Fruit fly (Drosophila melanogaster): ENCODE data around the gene Coq8.

Gene Coq8

dm6 chrX:12889075-12889474 is 11.8 kb downstream of the Coq8 start (continued):
- TF ChIP-seq nerfin-2 (GFP tag; IDR thresholded peaks at IDR 0.05; ENCODE audit: partially characterized antibody) = no peak
- no peak for TF ChIP-seq C15 (GFP tag; IDR thresholded peaks at IDR 0.05)
- no peak for TF ChIP-seq CG4424 (GFP tag; optimal IDR thresholded peaks at IDR 0.05)
- TF ChIP-seq CG12744 (GFP tag; optimal IDR thresholded peaks at IDR 0.05) = no peak
- TF ChIP-seq CkIIα-i1 (GFP tag; IDR thresholded peaks at IDR 0.05) = no peak
- TF ChIP-seq dysf (GFP tag; IDR thresholded peaks at IDR 0.05) = no peak
- no peak for TF ChIP-seq shn (GFP tag; optimal IDR thresholded peaks at IDR 0.05)
- no peak for TF ChIP-seq CG2120 (GFP tag; optimal IDR thresholded peaks at IDR 0.05)
- TF ChIP-seq run (tag; optimal IDR thresholded peaks at IDR 0.05) = no peak
- TF ChIP-seq grau (tag; optimal IDR thresholded peaks at IDR 0.05) = no peak
- no peak for TF ChIP-seq CG15479 (GFP tag; optimal IDR thresholded peaks at IDR 0.05)
- TF ChIP-seq CG7963 (GFP tag; IDR thresholded peaks at IDR 0.05; ENCODE audit: partially characterized antibody) = no peak
- no peak for TF ChIP-seq tna (GFP tag; IDR thresholded peaks at IDR 0.05; ENCODE audit: partially characterized antibody)
- TF ChIP-seq Atf3 (GFP tag; optimal IDR thresholded peaks at IDR 0.05) = no peak
- TF ChIP-seq bbx (GFP tag; IDR thresholded peaks at IDR 0.05; ENCODE audit: partially characterized antibody) = no peak
- TF ChIP-seq bowl (GFP tag; IDR thresholded peaks at IDR 0.05) = no peak
- TF ChIP-seq CG13624 (GFP tag; optimal IDR thresholded peaks at IDR 0.05) = no peak
- TF ChIP-seq CG6813 (GFP tag; optimal IDR thresholded peaks at IDR 0.05) = peak; percentile 54
- no peak for TF ChIP-seq CG10959 (GFP tag; IDR thresholded peaks at IDR 0.05)
- TF ChIP-seq CG13424 (tag; optimal IDR thresholded peaks at IDR 0.05) = no peak
- TF ChIP-seq CG6272 (GFP tag; IDR thresholded peaks at IDR 0.05) = no peak
- TF ChIP-seq dmrt11E (tag; optimal IDR thresholded peaks at IDR 0.05) = peak; percentile 24
- no peak for TF ChIP-seq disco-r (GFP tag; optimal IDR thresholded peaks at IDR 0.05)
- no peak for TF ChIP-seq z (GFP tag; IDR thresholded peaks at IDR 0.05)
- no peak for TF ChIP-seq CG2199 (GFP tag; IDR thresholded peaks at IDR 0.05)
- TF ChIP-seq lmd (GFP tag; IDR thresholded peaks at IDR 0.05) = no peak
- TF ChIP-seq CG7556 (GFP tag; optimal IDR thresholded peaks at IDR 0.05) = no peak
- TF ChIP-seq CG7357 (GFP tag; IDR thresholded peaks at IDR 0.05) = no peak
- no peak for TF ChIP-seq CG7928 (GFP tag; optimal IDR thresholded peaks at IDR 0.05)
- TF ChIP-seq Atf6 (GFP tag; IDR thresholded peaks at IDR 0.05) = peak; percentile 25; the same call in 1 of the 2 replicates
- TF ChIP-seq Meics (GFP tag; optimal IDR thresholded peaks at IDR 0.05) = peak; percentile 16
- TF ChIP-seq Rfx (GFP tag; IDR thresholded peaks at IDR 0.05) = peak; percentile 12; the same call in 1 of the 2 replicates
- TF ChIP-seq klu (GFP tag; IDR thresholded peaks at IDR 0.05) = no peak
- no peak for TF ChIP-seq sqz (GFP tag; optimal IDR thresholded peaks at IDR 0.05)
- TF ChIP-seq CG42726 (GFP tag; IDR thresholded peaks at IDR 0.05; ENCODE audit: partially characterized antibody) = no peak
- no peak for TF ChIP-seq Dek (tag; optimal IDR thresholded peaks at IDR 0.05)
- TF ChIP-seq Deaf1 (tag; optimal IDR thresholded peaks at IDR 0.05) = no peak
- TF ChIP-seq emc (GFP tag; optimal IDR thresholded peaks at IDR 0.05) = no peak
- no peak for TF ChIP-seq NC2α (GFP tag; optimal IDR thresholded peaks at IDR 0.05)
- TF ChIP-seq Ets97D (GFP tag; optimal IDR thresholded peaks at IDR 0.05) = no peak
- no peak for TF ChIP-seq CG10462 (GFP tag; optimal IDR thresholded peaks at IDR 0.05)
- TF ChIP-seq mirr (GFP tag; optimal IDR thresholded peaks at IDR 0.05) = peak; percentile 33
- peak; percentile 67 for TF ChIP-seq Asciz (GFP tag; optimal IDR thresholded peaks at IDR 0.05)
- no peak for TF ChIP-seq sob (GFP tag; IDR thresholded peaks at IDR 0.05)
- TF ChIP-seq CG9727 (GFP tag; optimal IDR thresholded peaks at IDR 0.05) = peak; percentile 12
- TF ChIP-seq gsb (GFP tag; IDR thresholded peaks at IDR 0.05) = peak; percentile 16; the same call in 1 of the 2 replicates
- no peak for TF ChIP-seq Ravus (GFP tag; IDR thresholded peaks at IDR 0.05)
- no peak for TF ChIP-seq sens-2 (GFP tag; IDR thresholded peaks at IDR 0.05)
- TF ChIP-seq hkb (optimal IDR thresholded peaks at IDR 0.05) = no peak
- TF ChIP-seq hkb (GFP tag; IDR thresholded peaks at IDR 0.05) = 0 out of 2 replicates have a peak, but pooled peaks have one; percentile 19
- TF ChIP-seq CG34376 (GFP tag; optimal IDR thresholded peaks at IDR 0.05) = no peak
- TF ChIP-seq CG5180 (GFP tag; optimal IDR thresholded peaks at IDR 0.05) = peak; percentile 21
- peak; percentile 88 for TF ChIP-seq sens (GFP tag)

All from whole organism, embryonic.